Fruit fly (Drosophila melanogaster): ENCODE results near the gene CG7166.

- TF ChIP-seq CG32264 (GFP tag; optimal IDR thresholded peaks at IDR 0.05) (no peak), dmrt93B (GFP tag; optimal IDR thresholded peaks at IDR 0.05) (no peak), psq (GFP tag; optimal IDR thresholded peaks at IDR 0.05) (no peak), fru (GFP tag; optimal IDR thresholded peaks at IDR 0.05) (no peak), Hr78 (GFP tag; optimal IDR thresholded peaks at IDR 0.05) (no peak), rgr (GFP tag; optimal IDR thresholded peaks at IDR 0.05) (no peak)
Measured at dm6 chr3L:21652124-21652523, 26.7 kb upstream of the CG7166 start.

Measured in whole organism, wandering third instar larva.